Worm (Caenorhabditis elegans) whole organism, L4/young adult: Measurements from ENCODE around the gene ceh-1.

Experiments
- W03F9.2 ChIP-seq: fragments of 150-350 bp; optimal IDR thresholded peaks from 2 replicates; lab custom pipeline; 2014; ENCODE audit warnings: missing biosample characterization, missing genetic modification characterization
- him-1 ChIP-seq: sonication (generic microtip); optimal IDR thresholded peaks from 2 replicates; lab custom pipeline; 2016; ENCODE audit warnings: missing genotype, missing genetic modification reagents, missing genetic modification characterization, missing compliant biosample characterization

ce11 chrX:4623707-4624106, 30.2 kb downstream of the ceh-1 start:
- TF ChIP-seq him-1 (tag; lab: Kevin White, UChicago) (no peak), W03F9.2 (no peak)
